Fruit fly (Drosophila melanogaster): ENCODE measurements around the gene Hsp27.
A peak's percentile ranks its signal among the peaks of the same experiment; 100 is the strongest.

Hsp27 gene

DNA sequence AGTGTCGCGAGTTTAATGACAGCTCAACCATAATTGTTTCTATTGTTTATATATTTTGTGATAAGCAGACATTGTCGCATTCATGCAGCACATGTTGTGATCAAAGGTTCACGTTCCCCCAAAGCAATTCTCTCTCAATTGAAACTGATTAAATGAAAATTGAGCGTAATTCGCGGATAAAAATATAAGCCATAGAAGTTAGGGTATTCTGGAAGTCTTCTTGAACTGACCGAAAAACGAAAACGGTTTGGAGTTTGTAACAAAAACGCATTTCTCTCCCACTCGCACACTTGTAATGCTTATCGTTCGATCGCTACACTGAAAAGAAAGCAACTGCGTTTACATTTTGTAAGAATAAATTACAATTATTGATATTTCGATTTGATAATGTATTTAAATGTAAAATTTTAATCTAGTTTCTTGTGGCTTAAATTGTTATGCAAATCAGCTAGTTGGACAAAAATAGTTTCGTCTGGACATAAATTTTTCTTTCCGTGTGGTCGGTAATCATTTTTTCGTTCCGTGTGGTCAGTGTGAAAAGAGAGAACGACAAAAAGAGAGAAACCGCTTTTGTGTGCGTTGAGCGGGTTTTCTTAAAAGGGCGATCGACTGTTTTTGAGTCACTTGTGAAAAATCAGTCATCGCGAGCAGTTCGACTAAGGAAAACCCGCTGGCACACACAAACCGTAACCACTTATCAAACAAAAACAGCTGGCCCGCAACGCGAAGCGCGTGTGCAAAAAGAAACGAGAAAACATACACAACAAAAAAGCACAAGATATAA lies 39.0 kb downstream of the Hsp27 start, which contains the start of gene aay (continued):
- TF ChIP-seq gsb-n (tag; optimal IDR thresholded peaks at IDR 0.05): peak; percentile 100
- peak; percentile 96 for TF ChIP-seq psq (GFP tag; optimal IDR thresholded peaks at IDR 0.05)
- peak; percentile 94 for TF ChIP-seq gce (GFP tag; IDR thresholded peaks at IDR 0.05)
- peak; percentile 97 for TF ChIP-seq CG7786 (GFP tag; optimal IDR thresholded peaks at IDR 0.05)
- peak; percentile 60 to 80 for TF ChIP-seq Trl (optimal IDR thresholded peaks at IDR 0.05)
- TF ChIP-seq Trl (GFP tag; optimal IDR thresholded peaks at IDR 0.05): peak; percentile 95
- TF ChIP-seq CG4820 (GFP tag; optimal IDR thresholded peaks at IDR 0.05): peak; percentile 98
- TF ChIP-seq pros (GFP tag; optimal IDR thresholded peaks at IDR 0.05): peak; percentile 87
- peak; percentile 99 for TF ChIP-seq zen (tag; optimal IDR thresholded peaks at IDR 0.05)
- peak; percentile 92 for TF ChIP-seq CG4282 (GFP tag; optimal IDR thresholded peaks at IDR 0.05)
- TF ChIP-seq CG10267 (tag; optimal IDR thresholded peaks at IDR 0.05): peak; percentile 99
- peak; percentile 71 for TF ChIP-seq CG15479 (GFP tag; optimal IDR thresholded peaks at IDR 0.05)
- TF ChIP-seq CG2129 (GFP tag; IDR thresholded peaks at IDR 0.05; ENCODE audit: partially characterized antibody): no peak
- TF ChIP-seq nom (GFP tag; optimal IDR thresholded peaks at IDR 0.05): peak; percentile 94
- peak in 1 of 2 experiments; percentile 75 for TF ChIP-seq crp (GFP tag; optimal IDR thresholded peaks at IDR 0.05)
- TF ChIP-seq Bgb (GFP tag; IDR thresholded peaks at IDR 0.05; ENCODE audit: partially characterized antibody): peak; percentile 21; the same call in 1 of the 2 replicates
- TF ChIP-seq Dbx (GFP tag; IDR thresholded peaks at IDR 0.05): peak; percentile 97
- no peak; the same call in 2 of the 3 replicates for TF ChIP-seq knrl (GFP tag; IDR thresholded peaks at IDR 0.05; ENCODE audit: partially characterized antibody)
- peak; percentile 99 for TF ChIP-seq nmo (GFP tag; optimal IDR thresholded peaks at IDR 0.05)
- peak; percentile 98 for TF ChIP-seq sisA (GFP tag; IDR thresholded peaks at IDR 0.05)
- TF ChIP-seq zfh2 (GFP tag; optimal IDR thresholded peaks at IDR 0.05): peak; percentile 96
- TF ChIP-seq CG13624 (GFP tag; optimal IDR thresholded peaks at IDR 0.05): peak; percentile 99
- peak; percentile 98 for TF ChIP-seq CG11695 (GFP tag; IDR thresholded peaks at IDR 0.05)
- peak; percentile 82 for TF ChIP-seq CG3995 (GFP tag; optimal IDR thresholded peaks at IDR 0.05)
- peak; percentile 98 for TF ChIP-seq ranshi (GFP tag; IDR thresholded peaks at IDR 0.05)
- peak; percentile 98 for TF ChIP-seq fd102C (GFP tag; optimal IDR thresholded peaks at IDR 0.05)
- peak; percentile 95 for TF ChIP-seq wdn (GFP tag; IDR thresholded peaks at IDR 0.05)
- TF ChIP-seq ash1 (GFP tag; optimal IDR thresholded peaks at IDR 0.05): peak; percentile 87
- TF ChIP-seq CG7839 (tag; optimal IDR thresholded peaks at IDR 0.05): peak; percentile 99
- TF ChIP-seq crol (GFP tag; IDR thresholded peaks at IDR 0.05): peak; percentile 79
- TF ChIP-seq Fer2 (tag; optimal IDR thresholded peaks at IDR 0.05): peak; percentile 96
- TF ChIP-seq tup (GFP tag; optimal IDR thresholded peaks at IDR 0.05): peak; percentile 97
- peak; percentile 95 for TF ChIP-seq maf-S (GFP tag; optimal IDR thresholded peaks at IDR 0.05)
- TF ChIP-seq CG2199 (GFP tag; IDR thresholded peaks at IDR 0.05): peak; percentile 97
- peak; percentile 66 to 81 for TF ChIP-seq insv (GFP tag; optimal IDR thresholded peaks at IDR 0.05)
- peak; percentile 50 for TF ChIP-seq pfk (GFP tag; optimal IDR thresholded peaks at IDR 0.05)
- no peak for TF ChIP-seq CG1832 (GFP tag; optimal IDR thresholded peaks at IDR 0.05)
- TF ChIP-seq CG14710 (tag; optimal IDR thresholded peaks at IDR 0.05): peak; percentile 98
- TF ChIP-seq Jarid2 (GFP tag; optimal IDR thresholded peaks at IDR 0.05): peak; percentile 92
- TF ChIP-seq dati (GFP tag; IDR thresholded peaks at IDR 0.05): peak; percentile 90
- peak; percentile 73 for TF ChIP-seq CTCF (GFP tag; optimal IDR thresholded peaks at IDR 0.05)
- peak; percentile 98 for TF ChIP-seq Rx (GFP tag; IDR thresholded peaks at IDR 0.05)
- TF ChIP-seq Hr39 (optimal IDR thresholded peaks at IDR 0.05): no peak
- peak; percentile 90 for TF ChIP-seq CG43689 (GFP tag; IDR thresholded peaks at IDR 0.05)
- peak; percentile 76 for TF ChIP-seq HmgD (GFP tag; optimal IDR thresholded peaks at IDR 0.05)
- TF ChIP-seq Optix (GFP tag; IDR thresholded peaks at IDR 0.05): peak; percentile 95
- peak; percentile 97 for TF ChIP-seq Mrtf (GFP tag; IDR thresholded peaks at IDR 0.05)
- peak; percentile 96 for TF ChIP-seq NC2β (GFP tag; optimal IDR thresholded peaks at IDR 0.05)
- TF ChIP-seq CG7928 (GFP tag; optimal IDR thresholded peaks at IDR 0.05): peak; percentile 82
- peak; percentile 91 for TF ChIP-seq CG7357 (GFP tag; IDR thresholded peaks at IDR 0.05)
